Fruit fly (Drosophila melanogaster): ENCODE measurements around the gene hb.

DNA sequence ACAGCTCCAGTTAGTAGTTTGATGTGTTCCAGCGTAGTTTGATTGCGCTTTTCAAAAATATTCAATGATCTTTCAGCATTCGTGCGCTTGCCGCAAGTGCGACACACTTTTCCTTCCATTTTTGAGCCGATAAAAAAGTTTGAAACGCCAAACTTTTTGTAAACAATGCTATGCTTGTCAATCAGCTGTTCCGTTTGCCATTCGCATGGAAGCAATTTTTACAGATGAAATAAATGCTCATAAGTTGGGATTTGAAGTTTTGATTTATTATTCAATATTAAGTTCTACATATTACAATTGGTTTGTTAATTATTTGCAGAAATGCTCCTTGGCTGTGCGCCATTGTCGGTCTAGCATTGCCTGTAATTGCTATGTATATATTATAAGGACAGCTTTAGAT, 31.9 kb upstream of the hb start, which contains the start of gene ranshi:
- TF ChIP-seq insv (optimal IDR thresholded peaks at IDR 0.05), result no peak
- no peak for TF ChIP-seq h (optimal IDR thresholded peaks at IDR 0.05)
- no peak for TF ChIP-seq psq (optimal IDR thresholded peaks at IDR 0.05)

Data from Kc167 (cell line).